Worm (Caenorhabditis elegans): ENCODE results near the gene B0281.5.

B0281.5 gene

DNA sequence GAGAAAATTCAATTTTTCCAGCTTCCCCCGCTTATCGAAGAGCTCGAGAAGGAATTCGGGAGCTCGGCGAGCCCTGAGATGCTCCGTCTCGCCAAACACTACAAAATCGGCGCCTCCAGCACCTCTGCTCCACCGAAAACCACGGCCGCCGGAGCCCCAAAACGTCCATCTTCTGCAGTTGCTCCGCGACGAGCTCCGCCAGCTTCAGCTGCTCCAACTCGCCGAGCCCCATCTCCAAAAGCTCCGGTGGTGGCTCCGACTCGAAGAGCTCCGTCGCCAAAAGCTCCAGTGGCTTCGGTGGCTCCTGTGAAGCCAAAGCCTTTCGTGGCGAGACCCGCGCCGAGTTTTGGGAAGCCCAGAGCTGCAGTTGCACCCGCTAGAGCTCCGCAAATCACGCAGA is 49.1 kb downstream of the B0281.5 start:
- no peak for TF ChIP-seq unc-62 (GFP tag; optimal IDR thresholded peaks at IDR 0.05)

Measured in whole organism, dauer.